Fruit fly (Drosophila melanogaster): ENCODE data around the gene orb2.
A peak's percentile ranks its signal among the peaks of the same experiment; 100 is the strongest.

orb2 gene

DNA sequence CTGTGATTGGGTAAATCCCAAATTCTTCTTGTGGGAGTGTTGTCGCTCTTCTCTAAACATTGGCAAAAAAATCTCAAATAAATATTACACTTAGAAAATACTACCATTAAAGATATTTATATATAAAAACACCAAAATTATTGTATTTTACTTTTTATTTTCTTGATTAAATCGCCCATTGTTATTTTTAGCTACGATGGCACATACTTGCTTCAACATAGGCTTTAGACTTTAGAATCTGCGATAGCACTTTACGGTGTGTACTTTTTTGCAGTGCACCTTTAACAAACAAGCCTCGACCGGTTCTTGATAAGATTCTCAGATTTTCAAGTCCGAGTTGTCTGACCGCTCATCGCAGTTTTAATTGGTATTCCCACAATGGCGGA, 378 bp upstream of the orb2 start, which contains the start of gene GNBP3 (continued):
- TF ChIP-seq CG11762 (GFP tag; optimal IDR thresholded peaks at IDR 0.05; ENCODE audit: insufficient read depth) (peak; percentile 87), Ets96B (tag; optimal IDR thresholded peaks at IDR 0.05) (peak; percentile 92), Sox14 (GFP tag; optimal IDR thresholded peaks at IDR 0.05) (peak; percentile 91), eg (GFP tag; IDR thresholded peaks at IDR 0.05) (peak; percentile 83), Eip93F (GFP tag; optimal IDR thresholded peaks at IDR 0.05) (peak; percentile 97), Hr39 (GFP tag; optimal IDR thresholded peaks at IDR 0.05) (peak; percentile 87), Smox (GFP tag; optimal IDR thresholded peaks at IDR 0.05) (peak; percentile 94), CG16779 (tag; optimal IDR thresholded peaks at IDR 0.05) (peak; percentile 87), esn (GFP tag; optimal IDR thresholded peaks at IDR 0.05) (peak; percentile 97), CG6792 (GFP tag; optimal IDR thresholded peaks at IDR 0.05) (peak; percentile 93), Eip75B (GFP tag; optimal IDR thresholded peaks at IDR 0.05) (peak; percentile 91), OdsH (GFP tag; optimal IDR thresholded peaks at IDR 0.05) (peak; percentile 91), svp (GFP tag) (peak; percentile 94), CG32006 (GFP tag; optimal IDR thresholded peaks at IDR 0.05) (peak; percentile 92), Lpt (GFP tag; optimal IDR thresholded peaks at IDR 0.05) (peak; percentile 84), CG11902 (GFP tag; optimal IDR thresholded peaks at IDR 0.05) (peak; percentile 81)

DNA sequence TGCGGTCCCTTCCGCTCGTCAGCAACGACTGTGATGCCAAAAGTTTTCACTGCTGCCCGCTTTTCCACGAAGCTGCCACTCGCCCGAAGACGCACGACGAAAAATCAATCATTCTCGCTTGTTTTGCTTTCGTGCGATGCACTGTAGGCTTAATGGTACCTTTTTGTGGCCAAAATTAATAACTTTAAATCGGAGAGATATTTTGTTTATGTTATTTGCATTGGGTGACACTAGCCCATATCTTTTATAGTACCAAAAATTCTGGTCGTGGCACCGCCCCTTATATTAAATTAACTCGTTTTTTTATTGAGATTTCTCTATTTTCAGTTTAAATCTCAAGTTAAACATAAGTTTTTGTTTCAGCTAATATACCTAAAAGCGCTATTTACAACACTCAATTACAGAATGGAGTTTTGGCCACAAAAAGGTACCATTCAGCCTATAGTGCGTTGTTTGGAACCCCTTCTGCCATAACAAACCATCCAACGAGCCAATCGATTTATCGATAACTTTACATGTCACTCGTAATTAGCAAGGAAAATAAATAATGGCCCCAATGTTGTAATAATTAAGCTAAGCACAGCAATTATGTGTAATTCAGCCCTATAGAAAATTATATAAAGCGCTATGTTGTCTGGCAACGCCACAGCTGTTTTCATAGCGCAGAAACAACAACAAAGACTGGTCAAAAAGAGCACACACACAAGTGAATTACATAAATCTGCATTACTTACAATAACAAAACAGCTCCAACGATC, 885 bp downstream of the orb2 start:
- peak; percentile 36 for TF ChIP-seq CG9139 (GFP tag; optimal IDR thresholded peaks at IDR 0.05)
- TF ChIP-seq achi (GFP tag; optimal IDR thresholded peaks at IDR 0.05) = peak; percentile 46
- peak; percentile 72 for TF ChIP-seq Met (GFP tag; optimal IDR thresholded peaks at IDR 0.05)
- no peak for TF ChIP-seq Blimp-1 (GFP tag; optimal IDR thresholded peaks at IDR 0.05)
- peak; percentile 90 for TF ChIP-seq CG32006 (GFP tag; optimal IDR thresholded peaks at IDR 0.05)
- TF ChIP-seq Sox14 (GFP tag; optimal IDR thresholded peaks at IDR 0.05) = peak; percentile 66
- TF ChIP-seq CG11294 (GFP tag; IDR thresholded peaks at IDR 0.05) = no peak
- TF ChIP-seq fd85E (GFP tag; optimal IDR thresholded peaks at IDR 0.05) = no peak
- peak; percentile 10 for TF ChIP-seq CG6854 (GFP tag; optimal IDR thresholded peaks at IDR 0.05)
- peak; percentile 47 for TF ChIP-seq CG8632 (GFP tag; optimal IDR thresholded peaks at IDR 0.05)
- peak; percentile 67 for TF ChIP-seq net (GFP tag; optimal IDR thresholded peaks at IDR 0.05)
- TF ChIP-seq CG10669 (GFP tag; optimal IDR thresholded peaks at IDR 0.05) = peak; percentile 67
- peak; percentile 38 for TF ChIP-seq CG11762 (GFP tag; optimal IDR thresholded peaks at IDR 0.05; ENCODE audit: insufficient read depth)
- TF ChIP-seq CG16779 (tag; optimal IDR thresholded peaks at IDR 0.05) = peak; percentile 80
- peak; percentile 65 for TF ChIP-seq topi (GFP tag; optimal IDR thresholded peaks at IDR 0.05)
- TF ChIP-seq CG6276 (GFP tag; optimal IDR thresholded peaks at IDR 0.05) = peak; percentile 78
- TF ChIP-seq dac (GFP tag; optimal IDR thresholded peaks at IDR 0.05) = peak; percentile 68
- peak; percentile 30 for TF ChIP-seq cyc (GFP tag; optimal IDR thresholded peaks at IDR 0.05)
- peak; percentile 40; the same call in 2 of the 3 replicates for TF ChIP-seq eg (GFP tag; IDR thresholded peaks at IDR 0.05)
- TF ChIP-seq Gug (GFP tag; IDR thresholded peaks at IDR 0.05) = peak; percentile 41; the same call in 1 of the 2 replicates
- peak; percentile 74 for TF ChIP-seq esn (GFP tag; optimal IDR thresholded peaks at IDR 0.05)
- TF ChIP-seq Hr38 (GFP tag; optimal IDR thresholded peaks at IDR 0.05) = no peak
- TF ChIP-seq Hr4 (GFP tag; optimal IDR thresholded peaks at IDR 0.05) = peak; percentile 78
- peak; percentile 29 for TF ChIP-seq Hr39 (GFP tag; optimal IDR thresholded peaks at IDR 0.05)
- peak; percentile 55 for TF ChIP-seq CG6792 (GFP tag; optimal IDR thresholded peaks at IDR 0.05)
- TF ChIP-seq Ets96B (tag; optimal IDR thresholded peaks at IDR 0.05) = peak; percentile 66
- TF ChIP-seq Sox102F (GFP tag; optimal IDR thresholded peaks at IDR 0.05) = peak; percentile 68
- TF ChIP-seq CG15336 (GFP tag; IDR thresholded peaks at IDR 0.05) = peak; percentile 72; the same call in 1 of the 2 replicates
- no peak for TF ChIP-seq svp (GFP tag)
- peak; percentile 44 for TF ChIP-seq CG1621 (tag; optimal IDR thresholded peaks at IDR 0.05)
- no peak; the same call in 2 of the 3 replicates for TF ChIP-seq CG6163 (GFP tag; IDR thresholded peaks at IDR 0.05)
- TF ChIP-seq dsx (GFP tag; optimal IDR thresholded peaks at IDR 0.05; ENCODE audit: poor library complexity, severe bottlenecking) = peak; percentile 46
- peak; percentile 63 for TF ChIP-seq pdm3 (GFP tag; optimal IDR thresholded peaks at IDR 0.05)
- TF ChIP-seq CG34406 (GFP tag; optimal IDR thresholded peaks at IDR 0.05) = peak; percentile 3
- peak; percentile 68; the same call in 2 of the 3 replicates for TF ChIP-seq CG8119 (GFP tag; IDR thresholded peaks at IDR 0.05)
- TF ChIP-seq CG31627 (GFP tag; optimal IDR thresholded peaks at IDR 0.05) = peak; percentile 44
- peak; percentile 78 for TF ChIP-seq CG10631 (GFP tag; optimal IDR thresholded peaks at IDR 0.05)
- peak; percentile 7 for TF ChIP-seq fkh (GFP tag; optimal IDR thresholded peaks at IDR 0.05)
- TF ChIP-seq spab (GFP tag; optimal IDR thresholded peaks at IDR 0.05) = peak; percentile 54
- peak; percentile 76 for TF ChIP-seq Eip75B (GFP tag; optimal IDR thresholded peaks at IDR 0.05)
- peak; percentile 21 for TF ChIP-seq CG7368 (GFP tag; optimal IDR thresholded peaks at IDR 0.05)
- TF ChIP-seq lz (GFP tag; optimal IDR thresholded peaks at IDR 0.05) = peak; percentile 65

Measured in whole organism, prepupa.